Fruit fly (Drosophila melanogaster): ENCODE data around the gene GlcAT-I.
A peak's percentile ranks its signal among the peaks of the same experiment; 100 is the strongest.

GlcAT-I gene

DNA sequence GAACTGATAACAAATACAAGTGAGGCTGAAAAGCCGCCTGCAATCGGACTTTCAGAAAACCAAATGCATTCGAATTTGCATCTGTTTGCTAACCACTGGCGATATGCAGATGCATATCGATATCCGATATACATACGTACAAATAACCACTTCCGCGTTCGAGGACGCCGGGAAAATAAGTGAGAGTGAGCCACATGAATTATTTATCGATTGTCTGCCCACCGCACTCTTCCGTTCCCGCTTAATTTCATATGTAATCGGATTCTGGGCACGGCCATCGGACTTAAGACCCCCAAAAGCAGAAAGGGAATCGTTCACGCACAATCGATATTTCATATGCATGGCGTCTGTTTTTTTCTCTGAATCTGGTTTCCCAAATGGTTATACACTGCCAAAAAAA, 46.7 kb downstream of the GlcAT-I start (continued):
- TF ChIP-seq cg (GFP tag; optimal IDR thresholded peaks at IDR 0.05) = no peak
- TF ChIP-seq fd64A (GFP tag; optimal IDR thresholded peaks at IDR 0.05) = no peak
- TF ChIP-seq Opbp (GFP tag; IDR thresholded peaks at IDR 0.05; ENCODE audit: partially characterized antibody) = peak; percentile 25; the same call in 2 of the 3 replicates

DNA sequence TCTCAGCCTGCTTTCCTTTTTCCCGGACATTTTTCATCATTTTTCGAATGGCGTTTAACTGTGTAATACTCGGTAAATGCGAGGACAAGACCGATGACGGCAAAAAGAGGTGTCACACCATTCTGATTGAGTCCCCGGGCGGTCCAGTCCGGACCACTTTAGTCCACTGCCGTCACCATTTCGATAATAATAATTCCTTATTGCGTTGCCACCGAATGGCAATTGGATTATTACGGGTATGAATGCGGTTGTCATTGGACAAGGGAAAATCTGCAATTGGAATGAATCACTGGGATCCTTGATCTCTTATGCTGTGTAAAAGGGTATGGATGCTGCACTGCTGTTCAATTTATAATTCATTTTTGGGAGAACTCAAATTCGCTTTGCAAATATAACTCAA, 47.8 kb downstream of the GlcAT-I start:
- TF ChIP-seq CG32772 (GFP tag; IDR thresholded peaks at IDR 0.05) (no peak), CG11696 (GFP tag; IDR thresholded peaks at IDR 0.05) (no peak), croc (GFP tag; conservative IDR thresholded peaks at IDR 0.05) (no peak), bigmax (GFP tag; optimal IDR thresholded peaks at IDR 0.05) (no peak), Elba2 (GFP tag; optimal IDR thresholded peaks at IDR 0.05) (peak; percentile 97), sens (GFP tag) (peak; percentile 40), CG6791 (GFP tag; IDR thresholded peaks at IDR 0.05; ENCODE audit: partially characterized antibody) (no peak)
